Worm (Caenorhabditis elegans) whole organism, mixed stage, embryonic: ENCODE measurements around the gene C15F1.8.

Experiments used
- M03D4.4 ChIP-seq: sonication (generic microtip); optimal IDR thresholded peaks from 2 replicates; lab custom pipeline; 2017; ENCODE audit warnings: mild to moderate bottlenecking, missing genetic modification characterization, missing compliant biosample characterization
- bed-3 ChIP-seq: fragments of 200-800 bp; sonication (Bioruptor generic); optimal IDR thresholded peaks from 3 replicates; lab custom pipeline; 2018; ENCODE audit warnings: mild to moderate bottlenecking, missing genetic modification characterization, moderate library complexity, missing compliant biosample characterization
- blmp-1 ChIP-seq: fragments of 150-350 bp; optimal IDR thresholded peaks from 2 replicates; lab custom pipeline; 2014; ENCODE audit warnings: missing biosample characterization, missing genetic modification characterization
- ceh-39 ChIP-seq: fragments of 150-350 bp; optimal IDR thresholded peaks from 2 replicates; lab custom pipeline; 2014; ENCODE audit warnings: missing biosample characterization, missing genetic modification characterization
- ceh-43 ChIP-seq: fragments of 200-800 bp; sonication (Bioruptor generic); optimal IDR thresholded peaks from 2 replicates; lab custom pipeline; 2018; ENCODE audit warnings: mild to moderate bottlenecking, missing genetic modification characterization, moderate library complexity, missing compliant biosample characterization
- ceh-83 ChIP-seq: fragments of 200-800 bp; sonication (Bioruptor generic); optimal IDR thresholded peaks from 2 replicates; lab custom pipeline; 2018; ENCODE audit warnings: mild to moderate bottlenecking, missing genetic modification characterization, missing compliant biosample characterization
- ces-1 ChIP-seq: fragments of 150-350 bp; optimal IDR thresholded peaks from 2 replicates; lab custom pipeline; 2014; ENCODE audit warnings: missing biosample characterization, missing genetic modification reagents, missing genetic modification characterization
- cnd-1 ChIP-seq: fragments of 200-800 bp; sonication (Bioruptor generic); optimal IDR thresholded peaks from 2 replicates; lab custom pipeline; 2018; ENCODE audit warnings: mild to moderate bottlenecking, missing genetic modification characterization, missing compliant biosample characterization
- drap-1 ChIP-seq: fragments of 200-800 bp; sonication (Bioruptor generic); optimal IDR thresholded peaks from 3 replicates; lab custom pipeline; 2018; ENCODE audit warnings: mild to moderate bottlenecking, missing genetic modification characterization, missing compliant biosample characterization
- elt-1 ChIP-seq: sonication (generic microtip); optimal IDR thresholded peaks from 2 replicates; lab custom pipeline; 2017; ENCODE audit warnings: missing genetic modification characterization, mild to moderate bottlenecking, missing compliant biosample characterization, antibody characterized with exemption, moderate library complexity, borderline replicate concordance; ENCODE audit not compliant: insufficient read depth
- elt-3 ChIP-seq: fragments of 150-350 bp; optimal IDR thresholded peaks from 2 replicates; lab custom pipeline; 2014; ENCODE audit warnings: missing biosample characterization, missing genetic modification characterization
- flh-1 ChIP-seq: fragments of 200-800 bp; sonication (Bioruptor generic); optimal IDR thresholded peaks from 2 replicates; lab custom pipeline; 2018; ENCODE audit warnings: mild to moderate bottlenecking, missing genetic modification characterization, moderate library complexity, missing compliant biosample characterization
- ham-2 ChIP-seq: fragments of 200-800 bp; sonication (Bioruptor generic); optimal IDR thresholded peaks from 2 replicates; lab custom pipeline; 2018; ENCODE audit warnings: mild to moderate bottlenecking, missing genetic modification characterization, missing compliant biosample characterization
- hlh-1 ChIP-seq: fragments of 150-350 bp; optimal IDR thresholded peaks from 2 replicates; lab custom pipeline; 2014; ENCODE audit warnings: missing biosample characterization, missing genetic modification reagents, missing genetic modification characterization
- lin-13 ChIP-seq: fragments of 150-350 bp; optimal IDR thresholded peaks from 2 replicates; lab custom pipeline; 2014; ENCODE audit warnings: missing biosample characterization, missing genetic modification characterization
- lin-32 ChIP-seq: fragments of 200-800 bp; sonication (Bioruptor generic); optimal IDR thresholded peaks from 2 replicates; lab custom pipeline; 2018; ENCODE audit warnings: mild to moderate bottlenecking, missing genetic modification characterization, missing compliant biosample characterization
- lsy-2 ChIP-seq: fragments of 150-350 bp; optimal IDR thresholded peaks from 2 replicates; lab custom pipeline; 2014; ENCODE audit warnings: missing biosample characterization, missing genetic modification characterization
- mab-5 ChIP-seq: fragments of 150-350 bp; optimal IDR thresholded peaks from 2 replicates; lab custom pipeline; 2014; ENCODE audit warnings: missing biosample characterization, missing genetic modification characterization
- mep-1 ChIP-seq: fragments of 150-350 bp; optimal IDR thresholded peaks from 2 replicates; lab custom pipeline; 2017; ENCODE audit warnings: missing biosample characterization, missing genetic modification reagents, missing genetic modification characterization, inconsistent platforms
- mls-2 ChIP-seq: sonication (generic microtip); optimal IDR thresholded peaks from 2 replicates; lab custom pipeline; 2016; ENCODE audit warnings: mild to moderate bottlenecking, missing genetic modification characterization, moderate library complexity, missing compliant biosample characterization
- nhr-12 ChIP-seq: fragments of 150-350 bp; optimal IDR thresholded peaks from 2 replicates; lab custom pipeline; 2014; ENCODE audit warnings: missing biosample characterization, missing genetic modification characterization
- nhr-2 ChIP-seq: fragments of 150-350 bp; optimal IDR thresholded peaks from 2 replicates; lab custom pipeline; 2014; ENCODE audit warnings: missing biosample characterization, missing genetic modification characterization
- nhr-237 ChIP-seq: fragments of 150-350 bp; optimal IDR thresholded peaks from 2 replicates; lab custom pipeline; 2014; ENCODE audit warnings: missing biosample characterization, missing genetic modification characterization
- nhr-28 ChIP-seq: fragments of 150-350 bp; optimal IDR thresholded peaks from 2 replicates; lab custom pipeline; 2014; ENCODE audit warnings: missing biosample characterization, missing genetic modification characterization
- nhr-76 ChIP-seq: sonication (generic microtip); optimal IDR thresholded peaks from 2 replicates; lab custom pipeline; 2017; ENCODE audit warnings: missing biosample characterization, missing genetic modification characterization
- pha-4 ChIP-seq: fragments of 150-350 bp; optimal IDR thresholded peaks from 2 replicates; lab custom pipeline; 2018; ENCODE audit warnings: missing biosample characterization, missing genetic modification reagents, missing genetic modification characterization
- sem-2 ChIP-seq: fragments of 200-800 bp; sonication (Bioruptor generic); optimal IDR thresholded peaks from 2 replicates; lab custom pipeline; 2018; ENCODE audit warnings: mild to moderate bottlenecking, missing genetic modification characterization, missing compliant biosample characterization
- snpc-4 ChIP-seq: fragments of 150-350 bp; optimal IDR thresholded peaks from 2 replicates; lab custom pipeline; 2014; ENCODE audit warnings: missing biosample characterization, missing genetic modification characterization
- sptf-1 ChIP-seq: sonication (generic microtip); optimal IDR thresholded peaks from 2 replicates; lab custom pipeline; 2017; ENCODE audit warnings: mild to moderate bottlenecking, missing genetic modification characterization, moderate library complexity, missing compliant biosample characterization
- tbx-8 ChIP-seq: fragments of 200-800 bp; sonication (Bioruptor generic); optimal IDR thresholded peaks from 2 replicates; lab custom pipeline; 2018; ENCODE audit warnings: mild to moderate bottlenecking, missing genetic modification characterization, moderate library complexity, missing compliant biosample characterization
- unc-120 ChIP-seq: sonication (generic microtip); optimal IDR thresholded peaks from 2 replicates; lab custom pipeline; 2017; ENCODE audit warnings: missing genetic modification characterization, missing compliant biosample characterization; ENCODE audit not compliant: poor library complexity, severe bottlenecking
- unc-39 ChIP-seq: fragments of 150-350 bp; optimal IDR thresholded peaks from 2 replicates; lab custom pipeline; 2014; ENCODE audit warnings: missing biosample characterization, missing genetic modification characterization
- unc-62 ChIP-seq: fragments of 150-350 bp; optimal IDR thresholded peaks from 2 replicates; lab custom pipeline; 2014; ENCODE audit warnings: missing biosample characterization, missing genetic modification reagents, missing genetic modification characterization
- zip-8 ChIP-seq: fragments of 150-350 bp; optimal IDR thresholded peaks from 2 replicates; lab custom pipeline; 2014; ENCODE audit warnings: missing biosample characterization, missing genetic modification characterization
- ztf-11 ChIP-seq: fragments of 150-350 bp; optimal IDR thresholded peaks from 2 replicates; lab custom pipeline; 2014; ENCODE audit warnings: missing biosample characterization, missing genetic modification characterization

The C15F1.8 gene

ce11 chrII:6967618-6968017, 10.0 kb downstream of the C15F1.8 start, which contains the start of gene eif-2Bgamma:
eif-2Bgamma (minus strand) TSS chrII:6967648.
- TF ChIP-seq ces-1: peak; percentile 42
- no peak for TF ChIP-seq ham-2
- no peak for TF ChIP-seq M03D4.4 (tag; lab: Kevin White, UChicago)
- peak; percentile 60 for TF ChIP-seq lsy-2
- TF ChIP-seq ceh-39 (tag; lab: Kevin White, UChicago): peak; percentile 1
- TF ChIP-seq drap-1 (GFP tag; lab: Kevin White, UChicago): no peak

- TF ChIP-seq unc-120 (no peak), ham-2 (no peak), nhr-76 (tag; lab: Kevin White, UChicago) (no peak), nhr-28 (tag; lab: Kevin White, UChicago) (no peak)
Measured at ce11 chrII:6965573-6965972, 12.1 kb downstream of the C15F1.8 start, which contains the start of gene tra-2. tra-2 (minus strand) TSS chrII:6965673.

ce11 chrII:6958136-6958535, 19.5 kb downstream of the C15F1.8 start:
- TF ChIP-seq snpc-4 (tag; lab: Kevin White, UChicago) (no peak), elt-1 (tag; lab: Kevin White, UChicago) (no peak), pha-4 (tag; lab: Kevin White, UChicago) (no peak), mab-5 (tag; lab: Kevin White, UChicago) (no peak)

- TF ChIP-seq unc-39 (tag; lab: Kevin White, UChicago): no peak
- no peak for TF ChIP-seq ceh-83 (GFP tag; lab: Kevin White, UChicago)
- no peak for TF ChIP-seq mab-5 (tag; lab: Kevin White, UChicago)
- TF ChIP-seq tbx-8 (GFP tag; lab: Kevin White, UChicago): no peak
- no peak for TF ChIP-seq ztf-11
- no peak for TF ChIP-seq ham-2
- TF ChIP-seq hlh-1 (tag; lab: Kevin White, UChicago): no peak
- no peak for TF ChIP-seq unc-62 (GFP tag; lab: Kevin White, UChicago)
- TF ChIP-seq lin-13 (tag; lab: Kevin White, UChicago): no peak
- TF ChIP-seq sptf-1 (tag; lab: Kevin White, UChicago): no peak
- TF ChIP-seq unc-120: no peak
- TF ChIP-seq, all 35 proteins: peak for 0
Measured at ce11 chrII:6955084-6955697, 22.4 kb downstream of the C15F1.8 start.

ce11 chrII:6951250-6951806, 26.3 kb downstream of the C15F1.8 start, which contains the start of the genes malt-1 and ceh-38:
malt-1 (minus strand) TSS chrII:6951300.
ceh-38 (plus strand) TSS chrII:6951526.
- no peak for TF ChIP-seq ceh-43
- peak; percentile 93 for TF ChIP-seq nhr-237 (tag; lab: Kevin White, UChicago)
- peak; percentile 91 for TF ChIP-seq mep-1 (tag; lab: Kevin White, UChicago)
- no peak for TF ChIP-seq zip-8 (tag; lab: Kevin White, UChicago)
- no peak for TF ChIP-seq flh-1 (GFP tag; lab: Kevin White, UChicago)
- peak; percentile 44 for TF ChIP-seq nhr-2 (tag; lab: Kevin White, UChicago)
- TF ChIP-seq lin-13 (tag; lab: Kevin White, UChicago): peak; percentile 37
- peak; percentile 95 for TF ChIP-seq ceh-39 (tag; lab: Kevin White, UChicago)
- peak; percentile 92 for TF ChIP-seq ces-1
- TF ChIP-seq unc-39 (tag; lab: Kevin White, UChicago): no peak
- peak; percentile 61 for TF ChIP-seq mls-2 (tag; lab: Kevin White, UChicago)
- TF ChIP-seq nhr-12: peak; percentile 21
- TF ChIP-seq sem-2: peak; percentile 6
- TF ChIP-seq sptf-1 (tag; lab: Kevin White, UChicago): peak; percentile 66
- peak; percentile 4 for TF ChIP-seq M03D4.4 (tag; lab: Kevin White, UChicago)
- TF ChIP-seq unc-62 (GFP tag; lab: Kevin White, UChicago): peak; percentile 90
- no peak for TF ChIP-seq blmp-1
- TF ChIP-seq mab-5 (tag; lab: Kevin White, UChicago): peak; percentile 87
- no peak for TF ChIP-seq lin-32 (GFP tag; lab: Kevin White, UChicago)
- TF ChIP-seq snpc-4 (tag; lab: Kevin White, UChicago): no peak
- TF ChIP-seq tbx-8 (GFP tag; lab: Kevin White, UChicago): no peak
- peak; percentile 34 for TF ChIP-seq ceh-83 (GFP tag; lab: Kevin White, UChicago)
- no peak for TF ChIP-seq ham-2
- peak; percentile 86 for TF ChIP-seq unc-120
- peak; percentile 26 for TF ChIP-seq nhr-28 (tag; lab: Kevin White, UChicago)
- peak; percentile 31 for TF ChIP-seq ztf-11
- TF ChIP-seq pha-4 (tag; lab: Kevin White, UChicago): peak; percentile 94
- TF ChIP-seq bed-3: no peak
- TF ChIP-seq elt-1 (tag; lab: Kevin White, UChicago): no peak
- TF ChIP-seq drap-1 (GFP tag; lab: Kevin White, UChicago): peak; percentile 66
- no peak for TF ChIP-seq elt-3 (tag; lab: Kevin White, UChicago)
- no peak for TF ChIP-seq nhr-76 (tag; lab: Kevin White, UChicago)
- peak; percentile 59 for TF ChIP-seq cnd-1
- peak; percentile 90 for TF ChIP-seq lsy-2
- peak; percentile 77 for TF ChIP-seq hlh-1 (tag; lab: Kevin White, UChicago)
